Worm (Caenorhabditis elegans) whole organism, L2 larva: ENCODE data around the gene trul-1.

ENCODE experiments used
- C34F6.9 ChIP-seq: fragments of 150-350 bp; optimal IDR thresholded peaks from 2 replicates; lab custom pipeline; 2014; ENCODE audit warnings: missing biosample characterization, missing genetic modification characterization
- F13H6.1 ChIP-seq: sonication (generic microtip); optimal IDR thresholded peaks from 2 replicates; lab custom pipeline; 2016; ENCODE audit warnings: missing genetic modification characterization, missing compliant biosample characterization
- R02D3.7 ChIP-seq: fragments of 150-350 bp; optimal IDR thresholded peaks from 2 replicates; lab custom pipeline; 2014; ENCODE audit warnings: missing biosample characterization, missing genetic modification characterization
- Y55F3AM.14 ChIP-seq: fragments of 200-800 bp; sonication (Bioruptor generic); optimal IDR thresholded peaks from 2 replicates; lab custom pipeline; 2018; ENCODE audit warnings: mild to moderate bottlenecking, missing genetic modification characterization, missing compliant biosample characterization
- ZK546.5 ChIP-seq: sonication (generic microtip); optimal IDR thresholded peaks from 2 replicates; lab custom pipeline; 2017; ENCODE audit warnings: missing biosample characterization, missing genetic modification characterization
- aly-2 ChIP-seq: fragments of 150-350 bp; optimal IDR thresholded peaks from 2 replicates; lab custom pipeline; 2014; ENCODE audit warnings: missing biosample characterization, missing genetic modification characterization
- blmp-1 ChIP-seq: sonication (generic microtip); optimal IDR thresholded peaks from 2 replicates; lab custom pipeline; 2017; ENCODE audit warnings: missing genetic modification characterization, mild to moderate bottlenecking, missing compliant biosample characterization, antibody characterized with exemption, moderate library complexity; ENCODE audit not compliant: insufficient read depth
- ceh-16 ChIP-seq: fragments of 150-350 bp; optimal IDR thresholded peaks from 2 replicates; lab custom pipeline; 2014; ENCODE audit warnings: missing biosample characterization, missing genetic modification characterization
- ceh-82 ChIP-seq: fragments of 150-350 bp; optimal IDR thresholded peaks from 2 replicates; lab custom pipeline; 2014; ENCODE audit warnings: missing biosample characterization, missing genetic modification characterization
- crh-2 ChIP-seq: sonication (generic microtip); optimal IDR thresholded peaks from 2 replicates; lab custom pipeline; 2017; ENCODE audit warnings: missing biosample characterization, missing genetic modification characterization
- dmd-4 ChIP-seq: sonication (generic microtip); optimal IDR thresholded peaks from 2 replicates; lab custom pipeline; 2017; ENCODE audit warnings: missing biosample characterization, missing genetic modification characterization
- egl-27 ChIP-seq: sonication (generic microtip); optimal IDR thresholded peaks from 3 replicates; lab custom pipeline; 2017; ENCODE audit warnings: missing biosample characterization, missing genetic modification reagents, missing genetic modification characterization
- elt-1 ChIP-seq: fragments of 150-350 bp; optimal IDR thresholded peaks from 2 replicates; lab custom pipeline; 2014; ENCODE audit warnings: missing biosample characterization, missing genetic modification characterization
- fos-1 ChIP-seq: fragments of 150-350 bp; optimal IDR thresholded peaks from 2 replicates; lab custom pipeline; 2014; ENCODE audit warnings: missing biosample characterization, missing genetic modification characterization
- gmeb-1 ChIP-seq: fragments of 150-350 bp; optimal IDR thresholded peaks from 2 replicates; lab custom pipeline; 2014; ENCODE audit warnings: missing biosample characterization, missing genetic modification characterization
- lin-11 ChIP-seq: fragments of 150-350 bp; sonication (generic microtip); optimal IDR thresholded peaks from 2 replicates; lab custom pipeline; 2014; ENCODE audit warnings: missing biosample characterization, missing genetic modification characterization, inconsistent platforms, mixed read lengths
- lin-13 ChIP-seq: fragments of 150-350 bp; optimal IDR thresholded peaks from 2 replicates; lab custom pipeline; 2014; ENCODE audit warnings: missing biosample characterization, missing genetic modification reagents, missing genetic modification characterization
- lin-39 ChIP-seq: fragments of 150-350 bp; optimal IDR thresholded peaks from 2 replicates; lab custom pipeline; 2014; ENCODE audit warnings: missing biosample characterization, missing genetic modification reagents, missing genetic modification characterization
- lsy-2 ChIP-seq, 2 experiments: fragments of 150-350 bp in 1 of 2; sonication (generic microtip) in 1 of 2; optimal IDR thresholded peaks; 2 replicates each; lab custom pipeline; 2014 to 2017; ENCODE audit warnings: missing biosample characterization in 2 of 2, missing genetic modification characterization in 2 of 2
- mab-5 ChIP-seq: fragments of 150-350 bp; optimal IDR thresholded peaks from 2 replicates; lab custom pipeline; 2014; ENCODE audit warnings: missing biosample characterization, missing genetic modification characterization
- mbf-1 ChIP-seq: sonication (generic microtip); optimal IDR thresholded peaks from 2 replicates; lab custom pipeline; 2017; ENCODE audit warnings: missing biosample characterization, missing genetic modification characterization
- mdl-1 ChIP-seq, 2 experiments: fragments of 150-350 bp in 1 of 2; sonication (generic microtip) in 1 of 2; optimal IDR thresholded peaks; 2 replicates each; lab custom pipeline; 2017; ENCODE audit warnings: missing biosample characterization in 2 of 2, missing genetic modification characterization in 2 of 2
- nhr-10 ChIP-seq: sonication (generic microtip); optimal IDR thresholded peaks from 2 replicates; lab custom pipeline; 2017; ENCODE audit warnings: missing biosample characterization, missing genetic modification characterization
- nhr-11 ChIP-seq: fragments of 150-350 bp; optimal IDR thresholded peaks from 2 replicates; lab custom pipeline; 2014; ENCODE audit warnings: missing biosample characterization, missing genetic modification characterization
- nhr-12 ChIP-seq: fragments of 150-350 bp; optimal IDR thresholded peaks from 2 replicates; lab custom pipeline; 2014; ENCODE audit warnings: missing biosample characterization, missing genetic modification characterization
- nhr-129 ChIP-seq: fragments of 150-350 bp; optimal IDR thresholded peaks from 2 replicates; lab custom pipeline; 2014; ENCODE audit warnings: missing biosample characterization, missing genetic modification characterization
- nhr-21 ChIP-seq: fragments of 150-350 bp; optimal IDR thresholded peaks from 2 replicates; lab custom pipeline; 2014; ENCODE audit warnings: missing biosample characterization, missing genetic modification characterization
- nhr-237 ChIP-seq: fragments of 150-350 bp; optimal IDR thresholded peaks from 2 replicates; lab custom pipeline; 2014; ENCODE audit warnings: missing biosample characterization, missing genetic modification characterization
- nhr-25 ChIP-seq: fragments of 150-350 bp; sonication (generic microtip); optimal IDR thresholded peaks from 3 replicates; lab custom pipeline; 2014; ENCODE audit warnings: missing biosample characterization, missing genetic modification characterization
- nhr-6 ChIP-seq: fragments of 150-350 bp; optimal IDR thresholded peaks from 2 replicates; lab custom pipeline; 2014; ENCODE audit warnings: missing biosample characterization, missing genetic modification characterization
- nhr-77 ChIP-seq: fragments of 150-350 bp; optimal IDR thresholded peaks from 2 replicates; lab custom pipeline; 2014; ENCODE audit warnings: missing biosample characterization, missing genetic modification characterization
- peb-1 ChIP-seq: fragments of 150-350 bp; optimal IDR thresholded peaks from 2 replicates; lab custom pipeline; 2014; ENCODE audit warnings: missing biosample characterization, missing genetic modification characterization
- sem-4 ChIP-seq: fragments of 150-350 bp; optimal IDR thresholded peaks from 2 replicates; lab custom pipeline; 2014; ENCODE audit warnings: missing biosample characterization, missing genetic modification reagents, missing genetic modification characterization
- skn-1 ChIP-seq: sonication (generic microtip); optimal IDR thresholded peaks from 2 replicates; lab custom pipeline; 2017; ENCODE audit warnings: missing biosample characterization, missing genetic modification characterization
- sma-3 ChIP-seq: sonication (generic microtip); optimal IDR thresholded peaks from 2 replicates; lab custom pipeline; 2016; ENCODE audit warnings: missing genetic modification reagents, missing genetic modification characterization, missing compliant biosample characterization
- sma-9 ChIP-seq, 2 experiments: fragments of 150-350 bp in 1 of 2; sonication (generic microtip) in 1 of 2; optimal IDR thresholded peaks; 2 replicates each; lab custom pipeline; 2014 to 2016; ENCODE audit warnings: missing genetic modification characterization in 2 of 2, mild to moderate bottlenecking in 1 of 2, missing biosample characterization in 1 of 2, missing compliant biosample characterization in 1 of 2, missing genetic modification reagents in 1 of 2, moderate library complexity in 1 of 2
- snpc-4 ChIP-seq: fragments of 150-350 bp; optimal IDR thresholded peaks from 2 replicates; lab custom pipeline; 2014; ENCODE audit warnings: missing biosample characterization, missing genetic modification characterization
- unc-39 ChIP-seq: fragments of 150-350 bp; optimal IDR thresholded peaks from 2 replicates; lab custom pipeline; 2014; ENCODE audit warnings: missing biosample characterization, missing genetic modification characterization
- unc-55 ChIP-seq: fragments of 150-350 bp; sonication (generic microtip); optimal IDR thresholded peaks from 3 replicates; lab custom pipeline; 2014; ENCODE audit warnings: missing biosample characterization, missing genetic modification reagents, missing genetic modification characterization
- unc-62 ChIP-seq: fragments of 150-350 bp; optimal IDR thresholded peaks from 2 replicates; lab custom pipeline; 2014; ENCODE audit warnings: missing biosample characterization, missing genetic modification reagents, missing genetic modification characterization
- zag-1 ChIP-seq: fragments of 150-350 bp; optimal IDR thresholded peaks from 2 replicates; lab custom pipeline; 2014; ENCODE audit warnings: missing biosample characterization, missing genetic modification characterization
- ztf-11 ChIP-seq: sonication (generic microtip); optimal IDR thresholded peaks from 2 replicates; lab custom pipeline; 2017; ENCODE audit warnings: missing biosample characterization, missing genetic modification characterization
- ztf-4 ChIP-seq: fragments of 150-350 bp; optimal IDR thresholded peaks from 2 replicates; lab custom pipeline; 2014; ENCODE audit warnings: missing biosample characterization, missing genetic modification characterization

trul-1 gene

DNA sequence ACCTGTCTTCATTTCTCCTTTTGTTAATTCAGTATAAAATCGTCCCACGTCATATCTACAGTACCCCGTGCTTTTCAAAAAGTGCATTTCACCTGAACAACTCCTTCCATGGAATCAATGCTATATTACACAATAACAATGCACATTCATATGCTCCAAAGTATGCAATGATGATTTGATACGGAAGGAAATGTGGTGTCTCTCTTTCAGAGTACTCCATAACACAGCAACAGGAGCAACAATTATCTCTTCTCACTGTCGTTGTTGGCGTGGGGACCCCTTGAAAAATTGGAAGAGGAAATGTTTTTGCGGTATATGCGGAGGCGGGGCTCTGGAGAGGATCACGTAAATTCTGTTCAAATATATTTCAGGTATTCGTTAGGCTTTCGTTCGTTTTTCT, 24.9 kb downstream of the trul-1 start, which contains the start of gene cat-2:
Gene cat-2 (plus strand): TSS at position 301 of the 400 bp plus-strand sequence.
- TF ChIP-seq nhr-237 (no peak), nhr-12 (tag; lab: Kevin White, UChicago) (no peak), ZK546.5 (tag; lab: Kevin White, UChicago) (no peak)

DNA sequence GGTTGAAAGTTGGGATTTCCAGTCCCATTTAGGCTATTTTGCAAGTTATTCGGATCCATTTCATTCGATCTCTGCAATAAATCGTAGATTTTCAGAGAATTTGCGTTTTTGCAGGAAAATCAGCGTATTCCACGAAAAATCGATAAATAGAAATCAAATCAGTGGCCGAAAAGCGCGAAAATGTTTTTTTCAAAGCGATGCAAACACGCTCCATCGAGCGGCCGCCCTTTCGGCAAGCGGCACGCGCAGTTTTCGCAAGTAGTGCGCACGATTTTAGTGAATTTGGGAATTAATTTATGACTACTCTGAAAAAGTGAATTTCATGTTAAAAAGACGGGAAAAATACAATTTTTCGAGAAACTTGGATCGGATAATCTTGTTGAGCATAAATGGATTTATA, 27.3 kb downstream of the trul-1 start:
- peak; percentile 84 for TF ChIP-seq ztf-4 (tag; lab: Kevin White, UChicago)
- TF ChIP-seq nhr-77 (tag; lab: Kevin White, UChicago) = peak; percentile 64
- peak; percentile 97 for TF ChIP-seq F13H6.1 (tag; lab: Kevin White, UChicago)
- TF ChIP-seq sma-9 (GFP tag; optimal IDR thresholded peaks at IDR 0.05; lab: Kevin White, UChicago) = peak; percentile 96
- no peak for TF ChIP-seq sma-9 (tag; optimal IDR thresholded peaks at IDR 0.05; lab: Kevin White, UChicago)
- no peak for TF ChIP-seq elt-1 (tag; lab: Kevin White, UChicago)
- no peak for TF ChIP-seq lin-39 (tag; lab: Kevin White, UChicago)
- TF ChIP-seq skn-1 (tag; lab: Kevin White, UChicago) = peak; percentile 95
- TF ChIP-seq sma-3 (GFP tag; lab: Kevin White, UChicago) = peak; percentile 98
- no peak for TF ChIP-seq nhr-11 (tag; lab: Kevin White, UChicago)
- peak; percentile 90 to 95 for TF ChIP-seq lsy-2 (tag; optimal IDR thresholded peaks at IDR 0.05; lab: Kevin White, UChicago)
- peak; percentile 55 for TF ChIP-seq ceh-16 (tag; lab: Kevin White, UChicago)
- TF ChIP-seq mdl-1 (tag; optimal IDR thresholded peaks at IDR 0.05; lab: Kevin White, UChicago) = peak; percentile 46 to 67
- peak; percentile 69 for TF ChIP-seq ZK546.5 (tag; lab: Kevin White, UChicago)
- peak; percentile 95 for TF ChIP-seq nhr-129 (tag; lab: Kevin White, UChicago)
- TF ChIP-seq gmeb-1 (tag; lab: Kevin White, UChicago) = peak; percentile 95
- no peak for TF ChIP-seq unc-62 (GFP tag; lab: Kevin White, UChicago)
- TF ChIP-seq ceh-82 = peak; percentile 89
- TF ChIP-seq nhr-10 (tag; lab: Kevin White, UChicago) = peak; percentile 63
- TF ChIP-seq nhr-25 = peak; percentile 95
- TF ChIP-seq mbf-1 (tag; lab: Kevin White, UChicago) = peak; percentile 7
- peak; percentile 99 for TF ChIP-seq unc-55 (GFP tag; lab: Kevin White, UChicago)
- peak; percentile 92 for TF ChIP-seq nhr-21 (tag; lab: Kevin White, UChicago)
- no peak for TF ChIP-seq dmd-4 (tag; lab: Kevin White, UChicago)
- TF ChIP-seq sem-4 (tag; lab: Kevin White, UChicago) = peak; percentile 89
- TF ChIP-seq lin-13 = peak; percentile 97
- peak; percentile 70 for TF ChIP-seq blmp-1 (tag; lab: Kevin White, UChicago)
- peak; percentile 91 for TF ChIP-seq snpc-4 (tag; lab: Kevin White, UChicago)
- peak; percentile 85 for TF ChIP-seq zag-1 (tag; lab: Kevin White, UChicago)
- TF ChIP-seq aly-2 (tag; lab: Kevin White, UChicago) = no peak
- peak; percentile 58 for TF ChIP-seq ztf-11 (tag; lab: Kevin White, UChicago)
- peak; percentile 61 for TF ChIP-seq R02D3.7 (tag; lab: Kevin White, UChicago)
- TF ChIP-seq nhr-12 (tag; lab: Kevin White, UChicago) = no peak
- peak; percentile 75 for TF ChIP-seq nhr-237
- TF ChIP-seq egl-27 = peak; percentile 90
- peak; percentile 72 for TF ChIP-seq Y55F3AM.14
- TF ChIP-seq fos-1 (tag; lab: Kevin White, UChicago) = peak; percentile 90
- TF ChIP-seq unc-39 = no peak
- peak; percentile 98 for TF ChIP-seq lin-11 (tag; lab: Kevin White, UChicago)
- no peak for TF ChIP-seq peb-1 (tag; lab: Kevin White, UChicago)
- peak; percentile 90 for TF ChIP-seq nhr-6
- TF ChIP-seq crh-2 (tag; lab: Kevin White, UChicago) = peak; percentile 96
- TF ChIP-seq C34F6.9 = peak; percentile 97
- peak; percentile 96 for TF ChIP-seq mab-5
- TF ChIP-seq, all 48 proteins: peak for 34
